Worm (Caenorhabditis elegans) whole organism, young adult: ENCODE data around the gene R01H2.8.

ENCODE experiments used
- B0035.1 ChIP-seq: sonication (generic microtip); optimal IDR thresholded peaks from 2 replicates; lab custom pipeline; 2016; ENCODE audit warnings: missing genetic modification characterization, mild to moderate bottlenecking, missing compliant biosample characterization, missing genotype, missing genetic modification reagents
- F10E7.11 ChIP-seq: sonication (generic microtip); optimal IDR thresholded peaks from 2 replicates; lab custom pipeline; 2017; ENCODE audit warnings: mild to moderate bottlenecking, missing genetic modification characterization, moderate library complexity, missing compliant biosample characterization
- F23B12.7 ChIP-seq: sonication (generic microtip); optimal IDR thresholded peaks from 2 replicates; lab custom pipeline; 2017; ENCODE audit warnings: missing genetic modification characterization, mild to moderate bottlenecking, missing compliant biosample characterization, antibody characterized with exemption, moderate library complexity; ENCODE audit not compliant: insufficient read depth
- F33H1.4 ChIP-seq: fragments of 200-800 bp; sonication (Bioruptor generic); IDR thresholded peaks from 2 replicates; pipeline ENCODE4 v1.3.6; 2022; ENCODE audit warnings: missing genetic modification reagents, missing genetic modification characterization, missing compliant biosample characterization
- F39B2.1 ChIP-seq: fragments of 200-800 bp; sonication (Bioruptor generic); IDR thresholded peaks from 2 replicates; pipeline ENCODE4 v1.3.6; 2022; ENCODE audit warnings: missing genetic modification reagents, missing genetic modification characterization, missing compliant biosample characterization
- K12H6.12 ChIP-seq: fragments of 200-800 bp; sonication (Bioruptor generic); optimal IDR thresholded peaks from 2 replicates; lab custom pipeline; 2018; ENCODE audit warnings: mild to moderate bottlenecking, missing genetic modification characterization, missing compliant biosample characterization
- attf-5 ChIP-seq: fragments of 200-800 bp; sonication (Bioruptor generic); optimal IDR thresholded peaks from 2 replicates; lab custom pipeline; 2018; ENCODE audit warnings: mild to moderate bottlenecking, missing genetic modification characterization, missing compliant biosample characterization
- attf-6 ChIP-seq: fragments of 200-800 bp; sonication (Bioruptor generic); IDR thresholded peaks from 2 replicates; pipeline ENCODE4 v1.3.6; 2022; ENCODE audit warnings: missing genetic modification reagents, missing genetic modification characterization, missing compliant biosample characterization
- cebp-1 ChIP-seq, 2 experiments: fragments of 200-800 bp in 1 of 2; sonication (Bioruptor generic) in 1 of 2; sonication (generic microtip) in 1 of 2; IDR thresholded peaks in 1 of 2; optimal IDR thresholded peaks in 1 of 2; 2 replicates each; pipeline versions ENCODE4 v1.3.6 to Lab custom; 2017 to 2022; ENCODE audit warnings: missing compliant biosample characterization in 2 of 2, missing genetic modification characterization in 2 of 2, mild to moderate bottlenecking in 1 of 2, missing genetic modification reagents in 1 of 2, moderate library complexity in 1 of 2
- dox-1 ChIP-seq: fragments of 200-800 bp; sonication (Bioruptor generic); IDR thresholded peaks from 2 replicates; pipeline ENCODE4 v1.3.6; 2022; ENCODE audit warnings: missing genetic modification reagents, missing genetic modification characterization, missing compliant biosample characterization
- ets-4 ChIP-seq: fragments of 200-800 bp; sonication (Bioruptor generic); optimal IDR thresholded peaks from 2 replicates; lab custom pipeline; 2018; ENCODE audit warnings: mild to moderate bottlenecking, missing genetic modification characterization, missing compliant biosample characterization
- him-1 ChIP-seq: sonication (generic microtip); optimal IDR thresholded peaks from 2 replicates; lab custom pipeline; 2016; ENCODE audit warnings: missing genotype, missing genetic modification reagents, missing genetic modification characterization, missing compliant biosample characterization
- hmg-1.2 ChIP-seq: fragments of 200-800 bp; sonication (Bioruptor generic); IDR thresholded peaks from 2 replicates; pipeline ENCODE4 v1.3.6; 2022; ENCODE audit warnings: missing genetic modification reagents, missing genetic modification characterization, missing compliant biosample characterization
- lin-26 ChIP-seq: fragments of 200-800 bp; sonication (Bioruptor generic); IDR thresholded peaks from 2 replicates; pipeline ENCODE4 v1.3.6; 2022; ENCODE audit warnings: missing genetic modification reagents, missing genetic modification characterization, missing compliant biosample characterization
- lin-40 ChIP-seq: sonication (generic microtip); optimal IDR thresholded peaks from 2 replicates; lab custom pipeline; 2016; ENCODE audit warnings: missing genetic modification characterization, mild to moderate bottlenecking, missing compliant biosample characterization, missing genotype, missing genetic modification reagents
- lin-54 ChIP-seq: fragments of 200-800 bp; sonication (Bioruptor generic); optimal IDR thresholded peaks from 2 replicates; lab custom pipeline; 2018; ENCODE audit warnings: mild to moderate bottlenecking, missing genetic modification characterization, missing compliant biosample characterization
- lsl-1 ChIP-seq: fragments of 200-800 bp; sonication (Bioruptor generic); optimal IDR thresholded peaks from 2 replicates; lab custom pipeline; 2018; ENCODE audit warnings: mild to moderate bottlenecking, missing genetic modification characterization, moderate library complexity, missing compliant biosample characterization
- nfya-2 ChIP-seq: fragments of 200-800 bp; sonication (Bioruptor generic); IDR thresholded peaks from 2 replicates; pipeline ENCODE4 v1.3.6; 2022; ENCODE audit warnings: missing genetic modification reagents, missing genetic modification characterization, missing compliant biosample characterization
- nhr-80 ChIP-seq: sonication (generic microtip); optimal IDR thresholded peaks from 2 replicates; lab custom pipeline; 2016; ENCODE audit warnings: missing genetic modification characterization, missing compliant biosample characterization
- nhr-90 ChIP-seq: sonication (generic microtip); optimal IDR thresholded peaks from 2 replicates; lab custom pipeline; 2016; ENCODE audit warnings: missing genotype, mild to moderate bottlenecking, missing genetic modification characterization, missing compliant biosample characterization
- pha-4 ChIP-seq: fragments of 150-350 bp; sonication (generic microtip); optimal IDR thresholded peaks from 2 replicates; lab custom pipeline; 2014; ENCODE audit warnings: missing biosample characterization, missing genetic modification reagents, missing genetic modification characterization
- rec-8 ChIP-seq, 2 experiments: sonication (generic microtip); optimal IDR thresholded peaks; 2 replicates each; lab custom pipeline; 2016; ENCODE audit warnings: mild to moderate bottlenecking in 2 of 2, missing genetic modification characterization in 2 of 2, missing genetic modification reagents in 2 of 2, missing genotype in 2 of 2, missing biosample characterization in 1 of 2, missing compliant biosample characterization in 1 of 2, moderate library complexity in 1 of 2
- repo-1 ChIP-seq: sonication (generic microtip); optimal IDR thresholded peaks from 2 replicates; lab custom pipeline; 2017; ENCODE audit warnings: mild to moderate bottlenecking, missing genetic modification characterization, missing compliant biosample characterization
- sdz-38 ChIP-seq: sonication (generic microtip); optimal IDR thresholded peaks from 2 replicates; lab custom pipeline; 2016; ENCODE audit warnings: missing genotype, missing genetic modification characterization, missing compliant biosample characterization
- snpc-1.1 ChIP-seq: sonication (generic microtip); optimal IDR thresholded peaks from 2 replicates; lab custom pipeline; 2017; ENCODE audit warnings: missing genetic modification characterization, mild to moderate bottlenecking, missing compliant biosample characterization, antibody characterized with exemption, moderate library complexity, missing genotype, missing genetic modification reagents; ENCODE audit not compliant: insufficient read depth
- snpc-1.3 ChIP-seq: sonication (generic microtip); optimal IDR thresholded peaks from 2 replicates; lab custom pipeline; 2017; ENCODE audit warnings: missing genetic modification characterization, mild to moderate bottlenecking, missing compliant biosample characterization, antibody characterized with exemption, moderate library complexity, missing genotype, missing genetic modification reagents; ENCODE audit not compliant: insufficient read depth
- snpc-4 ChIP-seq, 5 experiments: fragments of 150-350 bp in 1 of 5; sonication (generic microtip) in 4 of 5; optimal IDR thresholded peaks; 2 replicates each; lab custom pipeline; 2014 to 2018; ENCODE audit warnings: missing genetic modification characterization in 5 of 5, missing biosample characterization in 3 of 5, antibody characterized with exemption in 2 of 5, mild to moderate bottlenecking in 2 of 5, missing compliant biosample characterization in 2 of 5, missing genotype in 2 of 5, moderate library complexity in 2 of 5, missing genetic modification reagents in 1 of 5
- tbp1 ChIP-seq: fragments of 200-800 bp; sonication (Bioruptor generic); optimal IDR thresholded peaks from 2 replicates; lab custom pipeline; 2018; ENCODE audit warnings: mild to moderate bottlenecking, missing genetic modification characterization, missing compliant biosample characterization
- zfh-2 ChIP-seq: fragments of 200-800 bp; sonication (Bioruptor generic); conservative IDR thresholded peaks from 2 replicates; pipeline ENCODE4 v1.3.6; 2022; ENCODE audit warnings: missing genetic modification reagents, missing genetic modification characterization, missing compliant biosample characterization
- ztf-25 ChIP-seq: fragments of 200-800 bp; sonication (Bioruptor generic); IDR thresholded peaks from 2 replicates; pipeline ENCODE4 v1.3.6; 2022; ENCODE audit warnings: missing genetic modification reagents, missing genetic modification characterization, missing compliant biosample characterization
- ztf-26 ChIP-seq: sonication (generic microtip); optimal IDR thresholded peaks from 2 replicates; lab custom pipeline; 2017; ENCODE audit warnings: missing genetic modification characterization, missing compliant biosample characterization
- ztf-28 ChIP-seq: fragments of 200-800 bp; sonication (Bioruptor generic); IDR thresholded peaks from 2 replicates; pipeline ENCODE4 v1.3.6; 2022; ENCODE audit warnings: missing genetic modification reagents, missing genetic modification characterization, missing compliant biosample characterization

Gene R01H2.8

DNA sequence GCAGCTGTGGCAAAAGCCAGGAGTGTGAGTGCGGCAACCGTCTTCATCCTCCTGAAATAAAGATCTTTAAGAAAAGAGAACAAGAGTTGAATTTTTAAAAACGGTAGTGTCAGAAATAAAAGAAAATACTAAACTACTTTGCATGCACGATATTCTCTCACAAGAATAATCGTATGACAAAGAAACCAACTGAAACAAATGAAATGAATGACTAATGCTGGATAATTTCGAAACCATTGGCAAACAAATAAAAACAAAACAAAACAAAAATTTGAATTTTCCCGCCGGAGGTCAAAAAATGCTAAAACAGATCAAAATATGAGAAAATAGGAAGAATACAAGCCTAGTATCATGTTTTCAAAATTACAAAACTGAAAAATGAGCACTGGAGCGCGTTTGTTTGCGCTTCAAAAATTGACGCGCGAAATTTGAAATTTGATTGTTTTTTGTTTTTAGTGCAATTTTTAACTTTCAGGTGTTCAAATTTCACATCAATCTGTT lies 35.1 kb downstream of the R01H2.8 start, which contains the start of gene cpg-2 (continued):
- peak; percentile 73; the same call in 1 of the 2 replicates for TF ChIP-seq attf-6
- peak; percentile 77; the same call in 1 of the 2 replicates for TF ChIP-seq dox-1 (GFP tag; lab: Robert Waterston, UW)
- TF ChIP-seq F10E7.11 (tag; lab: Kevin White, UChicago): no peak
- no peak for TF ChIP-seq F39B2.1 (GFP tag; lab: Robert Waterston, UW)
- TF ChIP-seq F33H1.4: peak; percentile 85
- TF ChIP-seq snpc-1.3 (tag; lab: Kevin White, UChicago): peak; percentile 89
- no peak for TF ChIP-seq pha-4 (tag; lab: Kevin White, UChicago)
- TF ChIP-seq K12H6.12 (tag; lab: Kevin White, UChicago): no peak
- TF ChIP-seq lin-26 (GFP tag; lab: Robert Waterston, UW): no peak
- TF ChIP-seq, all 124 proteins: peak for 44

DNA sequence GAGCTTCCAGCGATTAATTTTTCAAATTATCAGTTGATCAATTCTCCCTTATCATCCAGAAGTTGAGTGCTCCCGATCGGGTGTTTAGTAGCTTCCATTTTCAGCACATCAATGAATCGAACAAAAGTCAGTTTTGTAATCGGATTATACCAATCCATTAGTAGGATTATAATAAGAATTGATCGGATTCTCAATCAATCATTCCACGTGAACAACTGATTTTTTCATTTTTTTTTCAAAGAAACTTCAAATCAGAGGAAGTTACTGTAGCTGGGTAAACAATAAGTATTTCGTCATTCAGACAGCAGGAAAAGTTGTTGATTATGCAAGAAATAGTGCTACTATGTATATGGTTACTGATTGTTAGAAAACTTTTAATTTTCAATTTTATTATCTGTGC lies 38.0 kb downstream of the R01H2.8 start:
- TF ChIP-seq lsl-1 (GFP tag; lab: Kevin White, UChicago) (no peak), nhr-80 (tag; lab: Kevin White, UChicago) (peak; percentile 67), cebp-1 (GFP tag; IDR thresholded peaks at IDR 0.05; lab: Robert Waterston, UW) (no peak), cebp-1 (tag; optimal IDR thresholded peaks at IDR 0.05; lab: Kevin White, UChicago) (peak; percentile 52)

DNA sequence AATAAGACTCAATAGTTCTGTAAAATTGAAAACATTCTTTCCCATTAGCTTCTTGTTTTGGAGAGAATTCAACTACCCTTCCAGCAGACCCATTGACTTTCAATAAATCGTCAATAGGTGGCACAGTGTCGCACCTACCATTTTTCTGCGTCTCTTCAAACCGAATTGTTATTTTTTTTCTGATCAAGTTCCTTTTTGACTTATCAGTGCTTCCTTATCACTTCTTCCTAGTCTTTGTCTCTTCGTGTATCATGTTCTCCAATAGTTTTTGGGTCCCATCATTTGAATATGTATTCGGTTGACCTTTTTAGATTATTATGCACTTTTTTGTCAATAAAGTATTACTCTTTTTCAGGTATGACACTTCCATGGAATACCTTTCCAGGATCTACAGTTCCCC lies 39.1 kb downstream of the R01H2.8 start, which contains the start of gene odd-1:
Gene odd-1, plus strand, starts transcription at position 349 of the 400 bp plus-strand sequence.
- peak; percentile 39 for TF ChIP-seq nhr-80 (tag; lab: Kevin White, UChicago)
- TF ChIP-seq sdz-38 (tag; lab: Kevin White, UChicago): no peak

DNA sequence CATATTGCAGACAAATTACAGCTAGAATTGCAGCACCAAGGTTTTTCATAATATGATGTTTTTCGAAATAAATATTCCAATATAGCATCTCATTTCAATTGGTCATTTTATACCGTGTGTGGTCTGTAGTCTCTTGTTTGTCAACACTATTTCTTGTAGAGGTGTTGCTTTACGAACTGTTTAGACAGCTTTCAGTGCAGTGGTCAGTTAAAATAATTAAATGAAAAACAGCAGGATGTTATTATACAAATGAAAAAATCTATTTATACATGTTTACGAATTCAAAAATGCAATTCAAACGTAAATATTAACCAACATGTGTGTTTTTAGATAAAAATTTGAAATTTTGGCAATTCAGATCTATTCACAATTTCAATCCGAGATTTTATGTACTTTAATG lies 42.9 kb downstream of the R01H2.8 start, which contains the start of gene B0280.7:
Gene B0280.7, minus strand, starts transcription at position 101 of the 400 bp plus-strand sequence.
- TF ChIP-seq ztf-26 (no peak), lin-26 (GFP tag; lab: Robert Waterston, UW) (0 out of 2 replicates have a peak, but pooled peaks have one; percentile 18)

DNA sequence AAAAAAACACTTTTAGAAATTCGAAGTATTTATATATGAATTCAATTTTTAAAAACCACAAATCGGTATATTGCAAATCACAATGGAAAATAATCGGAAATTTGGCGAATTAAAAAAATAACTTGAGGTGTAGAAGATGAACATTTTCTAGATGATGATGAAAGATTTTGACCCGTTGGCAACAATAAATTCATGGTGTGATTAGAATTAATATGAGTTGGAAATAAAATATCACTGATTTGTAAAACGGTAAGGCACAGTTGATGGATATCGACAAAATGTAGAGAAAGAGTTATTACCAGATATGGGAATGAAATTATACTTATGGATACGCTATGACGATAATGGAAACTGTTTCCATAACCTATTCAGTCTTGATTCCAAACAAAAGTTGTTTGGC lies 43.4 kb downstream of the R01H2.8 start:
- TF ChIP-seq nfya-2 (GFP tag; lab: Robert Waterston, UW) (no peak), ztf-25 (GFP tag; lab: Robert Waterston, UW) (no peak), B0035.1 (no peak), zfh-2 (GFP tag; lab: Robert Waterston, UW) (no peak), him-1 (no peak)

DNA sequence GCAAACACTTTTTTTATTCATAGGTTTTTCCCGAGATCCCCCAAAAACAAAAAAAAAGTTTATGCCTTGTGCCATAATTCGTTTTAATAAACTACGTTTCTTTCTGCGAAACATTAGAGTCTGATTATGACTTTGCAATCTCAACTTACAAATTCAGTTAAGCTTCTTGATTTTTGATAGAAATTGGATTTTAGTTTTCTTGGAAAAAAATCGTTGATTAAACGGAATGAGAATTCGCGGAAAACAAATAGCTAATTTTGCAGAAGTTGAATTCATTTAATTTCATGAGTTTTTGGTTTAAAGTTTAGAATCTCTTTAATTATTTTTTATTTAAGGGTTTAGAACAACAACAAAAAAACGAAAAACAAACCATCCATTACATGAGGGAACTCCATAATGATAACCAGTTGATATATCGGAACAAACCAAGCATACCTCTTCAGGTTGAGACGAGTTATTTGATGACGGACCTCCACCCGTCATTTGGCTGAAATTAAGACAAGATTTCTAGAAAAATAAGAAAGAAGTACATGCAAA lies 46.2 kb downstream of the R01H2.8 start, which contains the start of gene nhr-10:
Gene nhr-10, minus strand, starts transcription at position 487 of the 537 bp plus-strand sequence.
- no peak for TF ChIP-seq ztf-28 (GFP tag; lab: Robert Waterston, UW)
- TF ChIP-seq, all 124 proteins: peak for 0

DNA sequence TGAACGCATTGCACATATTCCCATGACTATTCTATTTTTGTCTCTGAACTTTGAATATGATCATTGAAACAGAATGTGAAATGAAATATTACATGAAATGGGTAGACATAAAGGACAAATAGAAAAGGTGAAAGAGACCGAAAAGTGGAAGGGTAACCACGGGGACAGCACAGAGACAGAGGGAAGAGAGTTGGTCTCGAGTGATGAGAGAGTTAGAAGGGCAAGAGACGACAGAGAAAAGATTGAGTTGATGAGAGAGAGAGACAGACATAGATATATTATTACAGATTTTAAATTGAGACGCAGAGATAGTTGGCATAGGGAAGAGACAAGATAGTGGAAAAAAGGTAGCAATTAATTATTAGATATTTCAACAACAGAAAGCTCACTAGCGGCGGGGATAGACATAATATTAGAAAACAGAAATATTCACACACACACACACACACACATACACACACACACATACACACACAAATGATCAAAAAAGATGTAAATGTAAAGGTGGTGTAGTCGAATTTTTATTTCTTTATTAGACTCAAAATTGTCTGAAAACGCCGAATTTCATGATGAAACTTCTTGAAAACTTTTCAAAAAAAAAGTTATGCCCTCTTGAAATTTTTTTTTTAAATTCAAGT lies 47.9 kb downstream of the R01H2.8 start:
- no peak for TF ChIP-seq nhr-90 (tag; lab: Kevin White, UChicago)
- TF ChIP-seq attf-5 (GFP tag; lab: Kevin White, UChicago): peak; percentile 71
- TF ChIP-seq ets-4 (GFP tag; lab: Kevin White, UChicago): no peak
- TF ChIP-seq K12H6.12 (tag; lab: Kevin White, UChicago): no peak
- TF ChIP-seq F23B12.7 (tag; lab: Kevin White, UChicago): no peak
- peak; percentile 21 for TF ChIP-seq tbp1 (GFP tag; lab: Kevin White, UChicago)
- TF ChIP-seq hmg-1.2 (GFP tag; lab: Robert Waterston, UW): peak; percentile 79
- no peak for TF ChIP-seq snpc-4 (GFP tag; optimal IDR thresholded peaks at IDR 0.05; lab: Kevin White, UChicago)
- peak in 1 of 4 experiments; percentile 14 for TF ChIP-seq snpc-4 (tag; optimal IDR thresholded peaks at IDR 0.05; lab: Kevin White, UChicago)
- TF ChIP-seq rec-8 (tag; optimal IDR thresholded peaks at IDR 0.05; lab: Kevin White, UChicago): no peak
- TF ChIP-seq snpc-1.1 (tag; lab: Kevin White, UChicago): no peak
- TF ChIP-seq lin-40: peak; percentile 46
- no peak for TF ChIP-seq sdz-38 (tag; lab: Kevin White, UChicago)
- peak; percentile 35 for TF ChIP-seq lin-54 (GFP tag; lab: Kevin White, UChicago)
- peak; percentile 21 for TF ChIP-seq repo-1
- no peak for TF ChIP-seq cebp-1 (GFP tag; IDR thresholded peaks at IDR 0.05; lab: Robert Waterston, UW)
- peak; percentile 72 for TF ChIP-seq cebp-1 (tag; optimal IDR thresholded peaks at IDR 0.05; lab: Kevin White, UChicago)
